Fruit fly (Drosophila melanogaster): Measurements from ENCODE around the gene lin-52.

DNA sequence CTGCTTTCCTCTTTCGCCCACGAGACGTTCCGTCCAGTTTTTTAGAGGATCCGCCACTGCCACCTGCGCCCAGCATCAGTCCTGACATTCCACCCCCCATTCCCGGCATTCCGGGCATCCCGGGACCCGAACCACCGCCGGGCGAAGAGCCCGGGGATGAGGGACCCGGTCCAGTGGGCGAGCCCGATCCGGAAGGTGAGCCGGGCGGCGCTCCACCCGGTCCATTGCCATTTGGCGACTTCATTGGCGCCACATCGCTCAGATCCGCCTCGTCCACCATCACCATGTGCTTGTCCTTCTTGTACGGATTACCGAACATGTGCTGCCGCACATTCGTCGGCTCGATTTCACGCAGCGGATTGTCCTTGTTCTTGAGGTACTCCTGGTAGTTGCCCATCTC, 13.1 kb downstream of the lin-52 start:
- no peak for TF ChIP-seq vri (GFP tag; optimal IDR thresholded peaks at IDR 0.05)
- TF ChIP-seq fkh (GFP tag; optimal IDR thresholded peaks at IDR 0.05) = no peak
